Worm (Caenorhabditis elegans): ENCODE results near the gene nhr-236.
A peak's percentile ranks its signal among the peaks of the same experiment; 100 is the strongest.

The nhr-236 gene

ce11 chrIV:2311554-2311953 is 17.9 kb downstream of the nhr-236 start:
- TF ChIP-seq unc-39 (tag; optimal IDR thresholded peaks at IDR 0.05) (no peak), pha-4 (tag; optimal IDR thresholded peaks at IDR 0.05) (no peak), elt-3 (tag; optimal IDR thresholded peaks at IDR 0.05) (no peak), sem-2 (GFP tag; optimal IDR thresholded peaks at IDR 0.05) (no peak), nhr-237 (tag; optimal IDR thresholded peaks at IDR 0.05) (no peak), snpc-4 (tag; optimal IDR thresholded peaks at IDR 0.05) (no peak), tbx-8 (GFP tag; optimal IDR thresholded peaks at IDR 0.05) (no peak), bed-3 (GFP tag; optimal IDR thresholded peaks at IDR 0.05) (no peak), lin-32 (GFP tag; optimal IDR thresholded peaks at IDR 0.05) (no peak), blmp-1 (tag; optimal IDR thresholded peaks at IDR 0.05) (no peak), lsy-2 (tag; optimal IDR thresholded peaks at IDR 0.05) (no peak), nhr-2 (tag; optimal IDR thresholded peaks at IDR 0.05) (no peak), nhr-12 (tag; optimal IDR thresholded peaks at IDR 0.05) (no peak), lin-13 (tag; optimal IDR thresholded peaks at IDR 0.05) (no peak), nhr-28 (tag; optimal IDR thresholded peaks at IDR 0.05) (no peak)

ce11 chrIV:2308203-2308602 is 21.2 kb downstream of the nhr-236 start:
- TF ChIP-seq ceh-39 (tag; optimal IDR thresholded peaks at IDR 0.05) (no peak), blmp-1 (tag; optimal IDR thresholded peaks at IDR 0.05) (no peak), zip-8 (tag; optimal IDR thresholded peaks at IDR 0.05) (peak; percentile 3)

ce11 chrIV:2307374-2307773 is 22.1 kb downstream of the nhr-236 start:
- TF ChIP-seq tbx-8 (GFP tag; optimal IDR thresholded peaks at IDR 0.05), result no peak
- peak; percentile 21 for TF ChIP-seq sptf-1 (tag; optimal IDR thresholded peaks at IDR 0.05)
- no peak for TF ChIP-seq hlh-1 (tag; optimal IDR thresholded peaks at IDR 0.05)
- TF ChIP-seq ceh-83 (GFP tag; optimal IDR thresholded peaks at IDR 0.05), result no peak
- TF ChIP-seq sem-2 (GFP tag; optimal IDR thresholded peaks at IDR 0.05), result no peak
- TF ChIP-seq lin-13 (tag; optimal IDR thresholded peaks at IDR 0.05), result no peak
- no peak for TF ChIP-seq blmp-1 (tag; optimal IDR thresholded peaks at IDR 0.05)

ce11 chrIV:2306447-2306846 is 23.0 kb downstream of the nhr-236 start, which contains the start of gene mksr-2:
Gene mksr-2 (minus strand): TSS chrIV:2306547.
- TF ChIP-seq nhr-237 (tag; optimal IDR thresholded peaks at IDR 0.05) (no peak), nhr-2 (tag; optimal IDR thresholded peaks at IDR 0.05) (no peak), elt-3 (tag; optimal IDR thresholded peaks at IDR 0.05) (no peak), lin-13 (tag; optimal IDR thresholded peaks at IDR 0.05) (no peak), lsy-2 (tag; optimal IDR thresholded peaks at IDR 0.05) (no peak), ham-2 (GFP tag; optimal IDR thresholded peaks at IDR 0.05) (no peak), unc-62 (GFP tag; optimal IDR thresholded peaks at IDR 0.05) (no peak), pha-4 (tag; optimal IDR thresholded peaks at IDR 0.05) (no peak), hlh-1 (tag; optimal IDR thresholded peaks at IDR 0.05) (no peak), blmp-1 (tag; optimal IDR thresholded peaks at IDR 0.05) (no peak), snpc-4 (tag; optimal IDR thresholded peaks at IDR 0.05) (no peak), nhr-28 (tag; optimal IDR thresholded peaks at IDR 0.05) (no peak), ces-1 (GFP tag; optimal IDR thresholded peaks at IDR 0.05) (no peak), mab-5 (tag; optimal IDR thresholded peaks at IDR 0.05) (no peak), unc-39 (tag; optimal IDR thresholded peaks at IDR 0.05) (no peak), zip-8 (tag; optimal IDR thresholded peaks at IDR 0.05) (no peak), elt-1 (tag; optimal IDR thresholded peaks at IDR 0.05; ENCODE audit: borderline replicate concordance, insufficient read depth) (no peak), ztf-11 (tag; optimal IDR thresholded peaks at IDR 0.05) (no peak), cnd-1 (tag; optimal IDR thresholded peaks at IDR 0.05) (no peak)

ce11 chrIV:2300186-2300585 is 29.3 kb downstream of the nhr-236 start, which contains the start of gene lin-1:
Gene lin-1 (minus strand): TSS chrIV:2300286.
- no peak for TF ChIP-seq ztf-11 (tag; optimal IDR thresholded peaks at IDR 0.05)
- no peak for TF ChIP-seq mls-2 (tag; optimal IDR thresholded peaks at IDR 0.05)
- no peak for TF ChIP-seq sem-2 (GFP tag; optimal IDR thresholded peaks at IDR 0.05)
- no peak for TF ChIP-seq lsy-2 (tag; optimal IDR thresholded peaks at IDR 0.05)
- no peak for TF ChIP-seq pha-4 (tag; optimal IDR thresholded peaks at IDR 0.05)
- TF ChIP-seq blmp-1 (tag; optimal IDR thresholded peaks at IDR 0.05), result no peak
- no peak for TF ChIP-seq elt-1 (tag; optimal IDR thresholded peaks at IDR 0.05; ENCODE audit: borderline replicate concordance, insufficient read depth)
- TF ChIP-seq hlh-1 (tag; optimal IDR thresholded peaks at IDR 0.05), result no peak
- no peak for TF ChIP-seq M03D4.4 (tag; optimal IDR thresholded peaks at IDR 0.05)
- TF ChIP-seq nhr-237 (tag; optimal IDR thresholded peaks at IDR 0.05), result no peak
- no peak for TF ChIP-seq sptf-1 (tag; optimal IDR thresholded peaks at IDR 0.05)
- no peak for TF ChIP-seq ham-2 (GFP tag; optimal IDR thresholded peaks at IDR 0.05)
- no peak for TF ChIP-seq unc-39 (tag; optimal IDR thresholded peaks at IDR 0.05)
- TF ChIP-seq lin-13 (tag; optimal IDR thresholded peaks at IDR 0.05), result no peak
- TF ChIP-seq ceh-83 (GFP tag; optimal IDR thresholded peaks at IDR 0.05), result no peak

- no peak for TF ChIP-seq nhr-76 (tag; optimal IDR thresholded peaks at IDR 0.05)
- TF ChIP-seq mep-1 (tag; optimal IDR thresholded peaks at IDR 0.05), result no peak
- no peak for TF ChIP-seq hlh-1 (tag; optimal IDR thresholded peaks at IDR 0.05)
- TF ChIP-seq zip-8 (tag; optimal IDR thresholded peaks at IDR 0.05), result no peak
- no peak for TF ChIP-seq unc-120 (tag; optimal IDR thresholded peaks at IDR 0.05; ENCODE audit: poor library complexity, severe bottlenecking)
- TF ChIP-seq cnd-1 (tag; optimal IDR thresholded peaks at IDR 0.05), result no peak
Observed at ce11 chrIV:2298388-2298787, 31.1 kb downstream of the nhr-236 start.
